Fruit fly (Drosophila melanogaster) whole organism, adult: Measurements from ENCODE around the gene CG13654.

ENCODE experiments used
- CG12768 ChIP-seq: fragments of 200-800 bp; sonication (Bioruptor generic); optimal IDR thresholded peaks from 2 replicates; lab custom pipeline; 2017; ENCODE audit warnings: missing biosample characterization, missing genetic modification characterization, mild to moderate bottlenecking, moderate library complexity, missing genetic modification reagents
- CG33017 ChIP-seq: fragments of 200-800 bp; sonication (Bioruptor generic); optimal IDR thresholded peaks from 2 replicates; lab custom pipeline; 2018; ENCODE audit warnings: missing biosample characterization, mild to moderate bottlenecking, missing genetic modification characterization, moderate library complexity
- CG5204 ChIP-seq: fragments of 200-800 bp; sonication (Bioruptor generic); optimal IDR thresholded peaks from 2 replicates; lab custom pipeline; 2016; ENCODE audit warnings: missing biosample characterization, missing genetic modification characterization
- CG7045 ChIP-seq: fragments of 200-800 bp; sonication (Bioruptor generic); optimal IDR thresholded peaks from 2 replicates; lab custom pipeline; 2017; ENCODE audit warnings: missing biosample characterization, mild to moderate bottlenecking, missing genetic modification characterization
- Clk ChIP-seq: fragments of 200-800 bp; sonication (Bioruptor generic); optimal IDR thresholded peaks from 2 replicates; lab custom pipeline; 2017; ENCODE audit warnings: missing biosample characterization, missing genetic modification characterization
- Crg-1 ChIP-seq: fragments of 200-800 bp; sonication (Bioruptor generic); optimal IDR thresholded peaks from 2 replicates; lab custom pipeline; 2016; ENCODE audit warnings: missing biosample characterization, missing genetic modification characterization
- Hr96 ChIP-seq: fragments of 200-800 bp; sonication (Bioruptor generic); optimal IDR thresholded peaks from 2 replicates; lab custom pipeline; 2016; ENCODE audit warnings: missing biosample characterization, missing genetic modification characterization
- Mnt ChIP-seq: fragments of 200-800 bp; sonication (Bioruptor generic); optimal IDR thresholded peaks from 2 replicates; lab custom pipeline; 2016; ENCODE audit warnings: missing biosample characterization, mild to moderate bottlenecking, missing genetic modification characterization
- bab1 ChIP-seq: fragments of 200-800 bp; sonication (Bioruptor generic); optimal IDR thresholded peaks from 3 replicates; lab custom pipeline; 2019; ENCODE audit warnings: missing biosample characterization, mild to moderate bottlenecking, missing genetic modification characterization, moderate library complexity
- kay ChIP-seq: fragments of 200-800 bp; sonication (Bioruptor generic); peaks from one replicate; lab custom pipeline; 2016; ENCODE audit warnings: missing biosample characterization, missing genetic modification characterization, borderline replicate concordance
- ovo ChIP-seq: fragments of 200-800 bp; sonication (Bioruptor generic); optimal IDR thresholded peaks from 2 replicates; lab custom pipeline; 2016; ENCODE audit warnings: missing biosample characterization, missing genetic modification characterization
- pad ChIP-seq: fragments of 200-800 bp; sonication (Bioruptor generic); optimal IDR thresholded peaks from 3 replicates; lab custom pipeline; 2017; ENCODE audit warnings: missing biosample characterization, missing genetic modification characterization, mild to moderate bottlenecking, moderate library complexity, missing genetic modification reagents
- toe ChIP-seq: fragments of 200-800 bp; sonication (Bioruptor generic); optimal IDR thresholded peaks from 2 replicates; lab custom pipeline; 2016; ENCODE audit warnings: missing biosample characterization, missing genetic modification characterization

DNA sequence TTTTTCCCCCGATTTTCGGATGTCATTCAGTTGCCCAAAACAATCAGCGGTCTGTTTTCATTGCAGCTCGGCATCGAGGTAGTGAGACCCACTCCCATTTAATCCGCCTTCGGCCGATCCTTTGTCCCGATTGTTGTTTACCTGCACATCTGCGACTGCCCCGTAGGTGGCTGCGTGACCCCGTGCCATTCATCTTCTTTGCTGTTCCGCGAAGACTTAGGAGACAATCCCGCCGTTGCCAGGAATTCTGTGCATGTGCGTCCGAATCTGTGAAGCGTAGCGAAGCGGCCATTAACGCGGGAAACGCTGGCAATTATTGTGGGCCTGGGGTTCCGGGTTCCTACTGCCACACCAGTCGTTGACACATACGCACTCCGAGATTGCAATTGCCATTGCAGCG is 26.6 kb upstream of the CG13654 start:
- no peak for TF ChIP-seq bab1 (GFP tag; lab: Kevin White, UChicago)
- TF ChIP-seq CG12768 = no peak
- no peak for TF ChIP-seq Mnt (GFP tag; lab: Kevin White, UChicago)
- no peak for TF ChIP-seq ovo (GFP tag; lab: Kevin White, UChicago)
- no peak for TF ChIP-seq Crg-1 (GFP tag; lab: Kevin White, UChicago)
- TF ChIP-seq CG33017 (tag; lab: Kevin White, UChicago) = no peak
- TF ChIP-seq pad (GFP tag; lab: Kevin White, UChicago) = no peak
- TF ChIP-seq kay (GFP tag; lab: Kevin White, UChicago) = no peak
- TF ChIP-seq Clk (GFP tag; lab: Kevin White, UChicago) = no peak
- no peak for TF ChIP-seq CG5204 (GFP tag; lab: Kevin White, UChicago)
- TF ChIP-seq Hr96 (GFP tag; lab: Kevin White, UChicago) = no peak
- no peak for TF ChIP-seq toe (GFP tag; lab: Kevin White, UChicago)
- no peak for TF ChIP-seq CG7045 (GFP tag; lab: Kevin White, UChicago)
